Worm (Caenorhabditis elegans): ENCODE data around the gene sur-7.

DNA sequence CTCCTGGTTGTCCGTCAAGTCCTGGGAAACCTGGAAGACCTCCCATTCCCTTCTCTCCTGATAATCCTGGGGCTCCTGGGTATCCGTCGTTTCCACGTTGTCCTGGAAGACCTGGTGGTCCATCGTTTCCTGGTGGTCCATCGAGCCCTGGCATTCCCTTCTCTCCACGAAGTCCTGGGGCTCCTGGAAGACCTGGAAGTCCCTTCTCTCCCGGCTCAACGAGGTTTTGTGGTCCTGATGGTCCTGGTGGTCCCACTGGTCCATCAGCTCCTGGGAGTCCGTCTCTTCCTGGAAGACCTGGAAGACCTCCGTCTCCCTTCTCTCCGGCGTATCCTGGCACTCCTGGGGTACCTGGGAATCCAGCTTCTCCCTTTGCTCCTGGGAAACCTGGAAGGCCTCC lies 5.5 kb downstream of the sur-7 start:
- TF ChIP-seq sem-2 (GFP tag; optimal IDR thresholded peaks at IDR 0.05) (no peak), nhr-237 (tag; optimal IDR thresholded peaks at IDR 0.05) (no peak), unc-62 (GFP tag; optimal IDR thresholded peaks at IDR 0.05) (no peak), flh-1 (GFP tag; optimal IDR thresholded peaks at IDR 0.05) (no peak), lsy-2 (tag; optimal IDR thresholded peaks at IDR 0.05) (no peak)
